Fruit fly (Drosophila melanogaster) whole organism, embryonic: Measurements from ENCODE around the gene CCT7.

Experiments
- Atf6 ChIP-seq: fragments of 200-800 bp; sonication (Bioruptor generic); IDR thresholded peaks from 2 replicates; pipeline ENCODE4 v1.3.6; 2022; ENCODE audit warnings: missing biosample characterization, missing genetic modification characterization
- Awh ChIP-seq: fragments of 200-800 bp; sonication (Bioruptor generic); IDR thresholded peaks from 2 replicates; pipeline ENCODE4, ENCODE4 v1.3.6; 2022; ENCODE audit warnings: missing biosample characterization, missing genetic modification characterization
- Bteb2 ChIP-seq: fragments of 200-800 bp; sonication (Bioruptor generic); optimal IDR thresholded peaks from 2 replicates; lab custom pipeline; 2016; ENCODE audit warnings: missing biosample characterization, missing genetic modification characterization
- CG10267 ChIP-seq: fragments of 200-800 bp; sonication (Bioruptor generic); optimal IDR thresholded peaks from 2 replicates; lab custom pipeline; 2018; ENCODE audit warnings: missing biosample characterization, mild to moderate bottlenecking, missing genetic modification characterization, moderate library complexity
- CG10654 ChIP-seq: fragments of 200-800 bp; sonication (Bioruptor generic); optimal IDR thresholded peaks from 2 replicates; lab custom pipeline; 2016; ENCODE audit warnings: missing biosample characterization, missing genetic modification characterization
- CG1233 ChIP-seq: fragments of 200-800 bp; sonication (Bioruptor generic); optimal IDR thresholded peaks from 4 replicates; lab custom pipeline; 2018; ENCODE audit warnings: missing biosample characterization, mild to moderate bottlenecking, missing genetic modification characterization
- CG12769 ChIP-seq: fragments of 200-800 bp; sonication (Bioruptor generic); optimal IDR thresholded peaks from 2 replicates; lab custom pipeline; 2019; ENCODE audit warnings: missing biosample characterization, mild to moderate bottlenecking, missing genetic modification characterization, moderate library complexity
- CG15479 ChIP-seq: fragments of 200-800 bp; sonication (Bioruptor generic); optimal IDR thresholded peaks from 3 replicates; lab custom pipeline; 2019; ENCODE audit warnings: missing biosample characterization, mild to moderate bottlenecking, missing genetic modification characterization, moderate library complexity
- CG31388 ChIP-seq: fragments of 200-800 bp; sonication (Bioruptor generic); optimal IDR thresholded peaks from 2 replicates; lab custom pipeline; 2016; ENCODE audit warnings: missing biosample characterization, missing genetic modification characterization
- CG4328 ChIP-seq: fragments of 200-800 bp; sonication (Bioruptor generic); optimal IDR thresholded peaks from 3 replicates; lab custom pipeline; 2017; ENCODE audit warnings: missing biosample characterization, missing genetic modification reagents, missing genetic modification characterization
- CG4360 ChIP-seq: fragments of 200-800 bp; sonication (Bioruptor generic); IDR thresholded peaks from 2 replicates; pipeline ENCODE4 v1.3.6; 2022; ENCODE audit warnings: missing biosample characterization, missing genetic modification characterization
- CG5180 ChIP-seq: fragments of 200-800 bp; sonication (Bioruptor generic); optimal IDR thresholded peaks from 3 replicates; lab custom pipeline; 2017; ENCODE audit warnings: missing biosample characterization, missing genetic modification characterization, mild to moderate bottlenecking, moderate library complexity, missing genetic modification reagents
- CG6175 ChIP-seq: fragments of 200-800 bp; sonication (Bioruptor generic); IDR thresholded peaks from 3 replicates; pipeline ENCODE4 v1.3.6; 2022; ENCODE audit warnings: missing biosample characterization, missing genetic modification characterization
- CG6254 ChIP-seq: fragments of 200-800 bp; sonication (Bioruptor generic); optimal IDR thresholded peaks from 3 replicates; lab custom pipeline; 2017; ENCODE audit warnings: mild to moderate bottlenecking, missing biosample characterization, missing genetic modification reagents, missing genetic modification characterization
- CG6813 ChIP-seq: fragments of 200-800 bp; sonication (Bioruptor generic); optimal IDR thresholded peaks from 2 replicates; lab custom pipeline; 2017; ENCODE audit warnings: missing biosample characterization, missing genetic modification characterization, mild to moderate bottlenecking, moderate library complexity, missing genetic modification reagents
- CG7271 ChIP-seq: fragments of 200-800 bp; sonication (Bioruptor generic); optimal IDR thresholded peaks from 2 replicates; lab custom pipeline; 2018; ENCODE audit warnings: missing biosample characterization, mild to moderate bottlenecking, missing genetic modification characterization, moderate library complexity
- CG8089 ChIP-seq: fragments of 200-800 bp; sonication (Bioruptor generic); optimal IDR thresholded peaks from 3 replicates; lab custom pipeline; 2016; ENCODE audit warnings: missing biosample characterization, missing genetic modification characterization
- CG9727 ChIP-seq: fragments of 200-800 bp; sonication (Bioruptor generic); optimal IDR thresholded peaks from 3 replicates; lab custom pipeline; 2017; ENCODE audit warnings: missing biosample characterization, mild to moderate bottlenecking, missing genetic modification characterization
- CkIIα-i1 ChIP-seq: fragments of 200-800 bp; sonication (Bioruptor generic); IDR thresholded peaks from 2 replicates; pipeline ENCODE4 v1.3.6; 2022; ENCODE audit warnings: missing biosample characterization, missing genetic modification characterization
- Dbx ChIP-seq: fragments of 200-800 bp; sonication (Bioruptor generic); IDR thresholded peaks from 3 replicates; pipeline ENCODE4 v1.3.6; 2022; ENCODE audit warnings: missing biosample characterization, missing genetic modification characterization
- Dp ChIP-seq: fragments of 200-800 bp; sonication (Bioruptor generic); optimal IDR thresholded peaks from 2 replicates; lab custom pipeline; 2018; ENCODE audit warnings: missing biosample characterization, mild to moderate bottlenecking, missing genetic modification characterization, moderate library complexity
- HLH54F ChIP-seq: fragments of 200-800 bp; sonication (Bioruptor generic); optimal IDR thresholded peaks from 3 replicates; lab custom pipeline; 2016; ENCODE audit warnings: missing biosample characterization, missing genetic modification characterization
- Hr3 ChIP-seq: fragments of 200-800 bp; sonication (Bioruptor generic); optimal IDR thresholded peaks from 3 replicates; lab custom pipeline; 2016; ENCODE audit warnings: missing biosample characterization, missing genetic modification characterization
- Max ChIP-seq: fragments of 200-800 bp; sonication (Bioruptor generic); optimal IDR thresholded peaks from 2 replicates; lab custom pipeline; 2016; ENCODE audit warnings: missing biosample characterization, mild to moderate bottlenecking, missing genetic modification characterization
- Mes4 ChIP-seq: fragments of 200-800 bp; sonication (Bioruptor generic); optimal IDR thresholded peaks from 2 replicates; lab custom pipeline; 2016; ENCODE audit warnings: missing biosample characterization, missing genetic modification characterization
- NC2β ChIP-seq: fragments of 200-800 bp; sonication (Bioruptor generic); optimal IDR thresholded peaks from 2 replicates; lab custom pipeline; 2016; ENCODE audit warnings: missing biosample characterization, missing genetic modification characterization
- NK7.1 ChIP-seq: fragments of 200-800 bp; sonication (Bioruptor generic); optimal IDR thresholded peaks from 3 replicates; lab custom pipeline; 2016; ENCODE audit warnings: missing biosample characterization, missing genetic modification characterization
- Oli ChIP-seq: fragments of 200-800 bp; sonication (Bioruptor generic); optimal IDR thresholded peaks from 2 replicates; lab custom pipeline; 2018; ENCODE audit warnings: missing biosample characterization, mild to moderate bottlenecking, missing genetic modification characterization, moderate library complexity
- Ptx1 ChIP-seq: fragments of 200-800 bp; sonication (Bioruptor generic); IDR thresholded peaks from 2 replicates; pipeline ENCODE4 v1.3.6; 2022; ENCODE audit warnings: missing biosample characterization, missing genetic modification characterization
- Sox100B ChIP-seq: fragments of 200-800 bp; sonication (Bioruptor generic); optimal IDR thresholded peaks from 3 replicates; lab custom pipeline; 2018; ENCODE audit warnings: missing biosample characterization, mild to moderate bottlenecking, missing genetic modification characterization
- Xrp1 ChIP-seq: fragments of 200-800 bp; sonication (Bioruptor generic); IDR thresholded peaks from 2 replicates; pipeline ENCODE4 v1.3.6; 2022; ENCODE audit warnings: missing biosample characterization, missing genetic modification characterization
- az2 ChIP-seq: fragments of 200-800 bp; sonication (Bioruptor generic); optimal IDR thresholded peaks from 3 replicates; lab custom pipeline; 2016; ENCODE audit warnings: missing biosample characterization, missing genetic modification characterization
- cad ChIP-seq: fragments of >200 bp; optimal IDR thresholded peaks from 2 replicates; lab custom pipeline; 2017; ENCODE audit warnings: missing biosample characterization, missing genetic modification characterization
- chinmo ChIP-seq: fragments of 200-800 bp; sonication (Bioruptor generic); IDR thresholded peaks from 4 replicates; pipeline ENCODE4 v1.3.6; 2022; ENCODE audit warnings: missing biosample characterization, missing genetic modification characterization; ENCODE audit not compliant: partially characterized antibody
- cwo ChIP-seq: fragments of 200-800 bp; sonication (Bioruptor generic); optimal IDR thresholded peaks from 3 replicates; lab custom pipeline; 2017; ENCODE audit warnings: missing biosample characterization, missing genetic modification characterization, mild to moderate bottlenecking, moderate library complexity, missing genetic modification reagents
- dmrt11E ChIP-seq: fragments of 200-800 bp; sonication (Bioruptor generic); optimal IDR thresholded peaks from 3 replicates; lab custom pipeline; 2018; ENCODE audit warnings: missing biosample characterization, mild to moderate bottlenecking, missing genetic modification characterization, moderate library complexity
- fd96Cb ChIP-seq: fragments of 200-800 bp; sonication (Bioruptor generic); optimal IDR thresholded peaks from 2 replicates; lab custom pipeline; 2018; ENCODE audit warnings: missing biosample characterization, mild to moderate bottlenecking, missing genetic modification characterization, moderate library complexity
- gro ChIP-seq: fragments of 200-800 bp; sonication (Bioruptor generic); optimal IDR thresholded peaks from 2 replicates; lab custom pipeline; 2016; ENCODE audit warnings: missing biosample characterization, missing genetic modification characterization
- gt ChIP-seq: fragments of 200-800 bp; sonication (Bioruptor generic); IDR thresholded peaks from 2 replicates; pipeline ENCODE4 v1.3.6; 2022; ENCODE audit warnings: missing biosample characterization, missing genetic modification characterization
- kay ChIP-seq: fragments of 200-800 bp; sonication (Bioruptor generic); optimal IDR thresholded peaks from 2 replicates; lab custom pipeline; 2016; ENCODE audit warnings: missing biosample characterization, missing genetic modification characterization
- lbe ChIP-seq: fragments of 200-800 bp; sonication (Bioruptor generic); optimal IDR thresholded peaks from 2 replicates; lab custom pipeline; 2016; ENCODE audit warnings: missing biosample characterization, mild to moderate bottlenecking, missing genetic modification characterization
- onecut ChIP-seq: fragments of 200-800 bp; sonication (Bioruptor generic); IDR thresholded peaks from 2 replicates; pipeline ENCODE4 v1.3.6; 2022; ENCODE audit warnings: missing biosample characterization, missing genetic modification characterization
- pan ChIP-seq, 4 experiments: fragments of >200 bp in 3 of 4; fragments of 200-800 bp in 1 of 4; sonication (Bioruptor generic) in 1 of 4; optimal IDR thresholded peaks in 3 of 4; IDR thresholded peaks in 1 of 4; 2 replicates each; pipeline versions ENCODE4 v1.3.6 to Lab custom; 2017 to 2022; ENCODE audit warnings: missing biosample characterization in 2 of 4, missing genetic modification characterization in 2 of 4, mixed read lengths in 1 of 4
- pum ChIP-seq: fragments of 200-800 bp; sonication (Bioruptor generic); optimal IDR thresholded peaks from 2 replicates; lab custom pipeline; 2016; ENCODE audit warnings: missing biosample characterization, missing genetic modification characterization
- shn ChIP-seq: fragments of 200-800 bp; sonication (Bioruptor generic); optimal IDR thresholded peaks from 3 replicates; lab custom pipeline; 2016; ENCODE audit warnings: missing biosample characterization, missing genetic modification characterization
- slou ChIP-seq: fragments of 200-800 bp; sonication (Bioruptor generic); optimal IDR thresholded peaks from 3 replicates; lab custom pipeline; 2016; ENCODE audit warnings: missing biosample characterization, missing genetic modification characterization
- so ChIP-seq: fragments of 200-800 bp; sonication (Bioruptor generic); IDR thresholded peaks from 3 replicates; pipeline ENCODE4 v1.3.6; 2022; ENCODE audit warnings: missing biosample characterization, missing genetic modification characterization
- tll ChIP-seq, 2 experiments: fragments of 200-800 bp in 1 of 2; fragments of >200 bp in 1 of 2; sonication (Bioruptor generic) in 1 of 2; optimal IDR thresholded peaks; 2 replicates each; lab custom pipeline; 2017 to 2019; ENCODE audit warnings: missing biosample characterization in 2 of 2, missing genetic modification characterization in 2 of 2, mild to moderate bottlenecking in 1 of 2, moderate library complexity in 1 of 2
- vvl ChIP-seq: fragments of 200-800 bp; sonication (Bioruptor generic); IDR thresholded peaks from 2 replicates; pipeline ENCODE4 v1.3.6; 2022; ENCODE audit warnings: missing biosample characterization, missing genetic modification characterization
- zfh2 ChIP-seq: fragments of 200-800 bp; sonication (Bioruptor generic); optimal IDR thresholded peaks from 2 replicates; lab custom pipeline; 2016; ENCODE audit warnings: missing biosample characterization, missing genetic modification characterization

Gene CCT7

DNA sequence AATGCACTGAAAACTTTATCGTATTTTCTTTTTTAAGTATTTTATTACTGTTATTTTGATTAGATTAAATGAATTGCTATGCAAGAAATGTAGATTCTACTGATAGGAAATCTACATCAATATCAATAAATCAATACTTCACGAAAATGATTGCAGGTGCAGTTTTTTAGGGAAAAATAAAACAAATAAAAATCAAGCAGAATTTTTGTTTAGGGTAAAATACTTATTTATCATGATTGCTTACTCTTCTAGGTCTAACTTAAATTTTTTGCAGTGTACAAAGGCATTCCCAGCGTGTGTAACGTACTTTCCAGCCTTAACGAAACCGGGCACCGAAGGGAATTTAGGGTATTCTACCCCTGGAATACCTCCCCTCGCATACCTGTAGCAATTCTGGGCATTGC, 7.2 kb downstream of the CCT7 start (continued):
- TF ChIP-seq Bteb2 (GFP tag; lab: Kevin White, UChicago) (peak; percentile 33), CG10654 (GFP tag; lab: Kevin White, UChicago) (peak; percentile 59), CG9727 (GFP tag; lab: Kevin White, UChicago) (peak; percentile 96), CG31388 (peak; percentile 57), zfh2 (no peak), NK7.1 (GFP tag; lab: Kevin White, UChicago) (peak; percentile 46), kay (GFP tag; lab: Kevin White, UChicago) (peak; percentile 53), gro (GFP tag; lab: Kevin White, UChicago) (no peak), Xrp1 (GFP tag; lab: Robert Waterston, UW) (peak; percentile 87), CG4328 (GFP tag; lab: Kevin White, UChicago) (peak; percentile 49), Max (GFP tag; lab: Kevin White, UChicago) (peak; percentile 66), pan (optimal IDR thresholded peaks at IDR 0.05; lab: Kevin White, UChicago) (no peak), pan (GFP tag; optimal IDR thresholded peaks at IDR 0.05 in 1 of 2, IDR thresholded peaks at IDR 0.05 in 1 of 2) (peak in 1 of 2 experiments; percentile 67), slou (GFP tag; lab: Kevin White, UChicago) (peak; percentile 41), onecut (GFP tag; lab: Robert Waterston, UW) (peak; percentile 64), shn (no peak), gt (GFP tag; lab: Robert Waterston, UW) (no peak), CG7271 (peak; percentile 82), CkIIα-i1 (GFP tag; lab: Robert Waterston, UW) (no peak), Ptx1 (GFP tag; lab: Robert Waterston, UW) (peak; percentile 40; the same call in 1 of the 2 replicates), Oli (tag; lab: Kevin White, UChicago) (peak; percentile 73), lbe (GFP tag; lab: Kevin White, UChicago) (peak; percentile 2), vvl (peak; percentile 72), so (GFP tag; lab: Robert Waterston, UW) (no peak), Mes4 (GFP tag; lab: Kevin White, UChicago) (peak; percentile 49), CG6175 (GFP tag; lab: Robert Waterston, UW) (no peak), Atf6 (peak; percentile 34), cwo (GFP tag; lab: Kevin White, UChicago) (peak; percentile 8), Awh (GFP tag; lab: Robert Waterston, UW) (peak; percentile 40; the same call in 1 of the 2 replicates), CG5180 (GFP tag; lab: Kevin White, UChicago) (no peak), az2 (GFP tag; lab: Kevin White, UChicago) (peak; percentile 74), CG8089 (peak; percentile 51), chinmo (GFP tag; lab: Robert Waterston, UW) (no peak), Dbx (GFP tag; lab: Robert Waterston, UW) (no peak), CG1233 (peak; percentile 69), pum (GFP tag; lab: Kevin White, UChicago) (peak; percentile 63), fd96Cb (tag; lab: Kevin White, UChicago) (peak; percentile 76), cad (GFP tag; lab: Kevin White, UChicago) (no peak), CG6813 (GFP tag; lab: Kevin White, UChicago) (peak; percentile 75), dmrt11E (tag; lab: Kevin White, UChicago) (peak; percentile 97), Sox100B (GFP tag; lab: Kevin White, UChicago) (peak; percentile 74), CG12769 (tag; lab: Kevin White, UChicago) (no peak), tll (GFP tag; optimal IDR thresholded peaks at IDR 0.05; lab: Kevin White, UChicago) (peak in 1 of 2 experiments; percentile 98), HLH54F (GFP tag; lab: Kevin White, UChicago) (peak; percentile 8), CG6254 (GFP tag; lab: Kevin White, UChicago) (peak; percentile 77), NC2β (GFP tag; lab: Kevin White, UChicago) (peak; percentile 68), CG4360 (GFP tag; lab: Robert Waterston, UW) (peak; percentile 25; the same call in 1 of the 2 replicates), CG15479 (peak; percentile 81), Hr3 (GFP tag; lab: Kevin White, UChicago) (peak; percentile 75), Dp (GFP tag; lab: Kevin White, UChicago) (no peak), CG10267 (tag; lab: Kevin White, UChicago) (peak; percentile 89)
